Worm (Caenorhabditis elegans) whole organism, young adult: ENCODE results near the gene srw-60.
A peak's percentile ranks its signal among the peaks of the same experiment; 100 is the strongest.

Experiments used
- F55B11.4 ChIP-seq: sonication (generic microtip); optimal IDR thresholded peaks from 2 replicates; lab custom pipeline; 2016; ENCODE audit warnings: missing compliant biosample characterization, missing genetic modification characterization, borderline replicate concordance; ENCODE audit not compliant: insufficient read depth
- ama-1 ChIP-seq, 3 experiments: fragments of 150-350 bp in 1 of 3; sonication (generic microtip) in 2 of 3; optimal IDR thresholded peaks; 2 replicates each; lab custom pipeline; 2014 to 2018; ENCODE audit warnings: missing biosample characterization in 2 of 3, missing genetic modification characterization in 2 of 3, missing genetic modification reagents in 2 of 3
- attf-3 ChIP-seq: fragments of 200-800 bp; sonication (Bioruptor generic); conservative IDR thresholded peaks from 2 replicates; pipeline ENCODE4 v1.3.6; 2022; ENCODE audit warnings: missing genetic modification reagents, missing genetic modification characterization, missing compliant biosample characterization
- let-607 ChIP-seq, 2 experiments: fragments of 200-800 bp in 1 of 2; sonication (Bioruptor generic) in 1 of 2; sonication (generic microtip) in 1 of 2; optimal IDR thresholded peaks; 2 replicates each; lab custom pipeline; 2016 to 2018; ENCODE audit warnings: mild to moderate bottlenecking in 2 of 2, missing compliant biosample characterization in 2 of 2, missing genetic modification characterization in 2 of 2, moderate library complexity in 2 of 2, missing genotype in 1 of 2
- nfya-1 ChIP-seq: sonication (generic microtip); optimal IDR thresholded peaks from 2 replicates; lab custom pipeline; 2017; ENCODE audit warnings: antibody characterized with exemption, missing compliant biosample characterization, missing genetic modification characterization, borderline replicate concordance; ENCODE audit not compliant: insufficient read depth
- nhr-90 ChIP-seq: sonication (generic microtip); optimal IDR thresholded peaks from 2 replicates; lab custom pipeline; 2016; ENCODE audit warnings: missing genotype, mild to moderate bottlenecking, missing genetic modification characterization, missing compliant biosample characterization
- rpc-1 ChIP-seq, 2 experiments: fragments of 150-350 bp in 1 of 2; sonication (generic microtip) in 1 of 2; optimal IDR thresholded peaks; 2 replicates each; lab custom pipeline; 2014 to 2018; ENCODE audit warnings: missing biosample characterization in 1 of 2, missing genetic modification characterization in 1 of 2, missing genetic modification reagents in 1 of 2, missing genotype in 1 of 2
- snpc-4 ChIP-seq, 5 experiments: fragments of 150-350 bp in 1 of 5; sonication (generic microtip) in 4 of 5; optimal IDR thresholded peaks; 2 replicates each; lab custom pipeline; 2014 to 2018; ENCODE audit warnings: missing genetic modification characterization in 5 of 5, missing biosample characterization in 3 of 5, antibody characterized with exemption in 2 of 5, mild to moderate bottlenecking in 2 of 5, missing compliant biosample characterization in 2 of 5, missing genotype in 2 of 5, moderate library complexity in 2 of 5, missing genetic modification reagents in 1 of 5

ce11 chrII:2955656-2956115, 2.7 kb upstream of the srw-60 start, which contains the start of gene irld-48:
- no peak for TF ChIP-seq nhr-90 (tag; lab: Kevin White, UChicago)
- TF ChIP-seq attf-3 (GFP tag; lab: Robert Waterston, UW): no peak
- TF ChIP-seq snpc-4 (GFP tag; optimal IDR thresholded peaks at IDR 0.05; lab: Kevin White, UChicago): no peak
- no peak for TF ChIP-seq snpc-4 (tag; optimal IDR thresholded peaks at IDR 0.05; lab: Kevin White, UChicago)
- no peak for TF ChIP-seq ama-1 (optimal IDR thresholded peaks at IDR 0.05; lab: Kevin White, UChicago)
- no peak for TF ChIP-seq ama-1 (GFP tag; optimal IDR thresholded peaks at IDR 0.05; lab: Kevin White, UChicago)
- TF ChIP-seq F55B11.4 (tag; lab: Kevin White, UChicago): no peak
- TF ChIP-seq nfya-1: no peak
- TF ChIP-seq rpc-1 (optimal IDR thresholded peaks at IDR 0.05; lab: Kevin White, UChicago): no peak
- TF ChIP-seq rpc-1 (tag; optimal IDR thresholded peaks at IDR 0.05; lab: Kevin White, UChicago): peak; percentile 62
- TF ChIP-seq let-607 (tag; optimal IDR thresholded peaks at IDR 0.05; lab: Kevin White, UChicago): no peak
